ENCODE assay signal across 3 fruit fly cellular contexts in genomic region chr2L:16292975-16293501, dm6.
TF ChIP-seq lines count a peak whose summit lies in the region.

Gene CG13258 (minus strand): TSS chr2L:16293025.

- TF ChIP-seq CTCF in whole organism, embryonic (GFP tag; optimal IDR thresholded peaks at IDR 0.05; lab: Kevin White, UChicago) = no peak

TF ChIP-seq in whole organism, embryonic, 481 proteins besides CTCF, POLR2A, EP300 and RAD21:
- TF ChIP-seq Camta (GFP tag; optimal IDR thresholded peaks at IDR 0.05; lab: Kevin White, UChicago) (no peak), Med (GFP tag; lab: Kevin White, UChicago) (peak; percentile 3)

TF ChIP-seq in whole organism, prepupa, 60 proteins besides CTCF, POLR2A, EP300 and RAD21:
- TF ChIP-seq CG6163 (GFP tag; IDR thresholded peaks at IDR 0.05; lab: Robert Waterston, UW) = no peak
- no peak for TF ChIP-seq fkh (GFP tag; optimal IDR thresholded peaks at IDR 0.05; lab: Kevin White, UChicago)
- peak; percentile 90 for TF ChIP-seq Blimp-1 (GFP tag; optimal IDR thresholded peaks at IDR 0.05; lab: Kevin White, UChicago)
- TF ChIP-seq CG10631 (GFP tag; optimal IDR thresholded peaks at IDR 0.05; lab: Kevin White, UChicago) = no peak
- no peak for TF ChIP-seq Sox15 (GFP tag; optimal IDR thresholded peaks at IDR 0.05; lab: Kevin White, UChicago)
- TF ChIP-seq CG6276 (GFP tag; optimal IDR thresholded peaks at IDR 0.05; lab: Kevin White, UChicago) = peak; percentile 27
- no peak for TF ChIP-seq lz (GFP tag; optimal IDR thresholded peaks at IDR 0.05; lab: Kevin White, UChicago)
- TF ChIP-seq CG11762 (GFP tag; optimal IDR thresholded peaks at IDR 0.05; lab: Kevin White, UChicago; ENCODE audit: insufficient read depth) = no peak
- no peak for TF ChIP-seq Gug (GFP tag; IDR thresholded peaks at IDR 0.05; lab: Robert Waterston, UW)
- TF ChIP-seq topi (GFP tag; optimal IDR thresholded peaks at IDR 0.05; lab: Kevin White, UChicago) = no peak
- TF ChIP-seq Eip75B (GFP tag; optimal IDR thresholded peaks at IDR 0.05; lab: Kevin White, UChicago) = no peak
- peak; percentile 35; the same call in 1 of the 3 replicates for TF ChIP-seq CG8119 (GFP tag; IDR thresholded peaks at IDR 0.05; lab: Robert Waterston, UW)
- peak; percentile 31 for TF ChIP-seq Lpt (GFP tag; optimal IDR thresholded peaks at IDR 0.05; lab: Kevin White, UChicago)
- no peak for TF ChIP-seq Met (GFP tag; optimal IDR thresholded peaks at IDR 0.05; lab: Kevin White, UChicago)
- TF ChIP-seq achi (GFP tag; optimal IDR thresholded peaks at IDR 0.05; lab: Kevin White, UChicago) = no peak
- peak; percentile 47; the same call in 1 of the 2 replicates for TF ChIP-seq CG15336 (GFP tag; IDR thresholded peaks at IDR 0.05; lab: Robert Waterston, UW)
- no peak for TF ChIP-seq ss (GFP tag; optimal IDR thresholded peaks at IDR 0.05; lab: Kevin White, UChicago)
- no peak for TF ChIP-seq CG11294 (GFP tag; IDR thresholded peaks at IDR 0.05; lab: Robert Waterston, UW)
- no peak for TF ChIP-seq CG32006 (GFP tag; optimal IDR thresholded peaks at IDR 0.05; lab: Kevin White, UChicago)
- TF ChIP-seq eg (GFP tag; IDR thresholded peaks at IDR 0.05; lab: Robert Waterston, UW) = 0 out of 3 replicates have a peak, but pooled peaks have one; percentile 24
TF ChIP-seq in whole organism, prepupa: peak in this region for 6.

TF ChIP-seq in whole organism, pupa, 21 proteins besides CTCF, POLR2A, EP300 and RAD21:
- no peak for TF ChIP-seq CG12605 (GFP tag; IDR thresholded peaks at IDR 0.05; lab: Robert Waterston, UW)
- TF ChIP-seq CG32121 (GFP tag; IDR thresholded peaks at IDR 0.05; lab: Robert Waterston, UW) = no peak
- TF ChIP-seq Ets98B (GFP tag; IDR thresholded peaks at IDR 0.05; lab: Robert Waterston, UW) = peak; percentile 16; the same call in 1 of the 2 replicates
- no peak for TF ChIP-seq Pif1A (GFP tag; optimal IDR thresholded peaks at IDR 0.05; lab: Kevin White, UChicago)

Comparison
In these comparisons a context has a peak if more than half of its experiments do, and no peak if none do; other contexts are left out.
1. Of the 7 proteins assayed by ChIP-seq in both whole organism, embryonic and whole organism, prepupa: peak only in whole organism, embryonic: none; only in whole organism, prepupa: Blimp-1 and Lpt; in both: none; in neither: 5.